Fruit fly (Drosophila melanogaster) whole organism, wandering third instar larva: ENCODE data around the gene Prtl99C.
A peak's percentile ranks its signal among the peaks of the same experiment; 100 is the strongest.

Experiments used
- Abd-B ChIP-seq: fragments of >200 bp; optimal IDR thresholded peaks from 2 replicates; lab custom pipeline; 2017; ENCODE audit warnings: missing biosample characterization, missing genetic modification characterization
- CG32264 ChIP-seq: fragments of 200-800 bp; sonication (Bioruptor generic); optimal IDR thresholded peaks from 2 replicates; lab custom pipeline; 2016; ENCODE audit warnings: missing biosample characterization, missing genetic modification characterization
- CG9705 ChIP-seq: fragments of 200-800 bp; sonication (Bioruptor generic); optimal IDR thresholded peaks from 2 replicates; lab custom pipeline; 2018; ENCODE audit warnings: missing biosample characterization, mild to moderate bottlenecking, missing genetic modification characterization
- CrebA ChIP-seq: fragments of 200-800 bp; sonication (Bioruptor generic); optimal IDR thresholded peaks from 2 replicates; lab custom pipeline; 2016; ENCODE audit warnings: missing biosample characterization, mild to moderate bottlenecking, missing genetic modification characterization, borderline replicate concordance
- GATAd ChIP-seq: sonication (Bioruptor generic); optimal IDR thresholded peaks from 2 replicates; lab custom pipeline; 2016; ENCODE audit warnings: missing biosample characterization, missing genetic modification characterization
- Hnf4 ChIP-seq: fragments of 200-800 bp; sonication (Bioruptor generic); optimal IDR thresholded peaks from 2 replicates; lab custom pipeline; 2016; ENCODE audit warnings: missing biosample characterization, mild to moderate bottlenecking, missing genetic modification characterization
- Hr78 ChIP-seq: fragments of >200 bp; optimal IDR thresholded peaks from 2 replicates; lab custom pipeline; 2017; ENCODE audit warnings: missing biosample characterization, missing genetic modification characterization
- Hr83 ChIP-seq: fragments of 200-300 bp; sonication (Bioruptor generic); optimal IDR thresholded peaks from 2 replicates; lab custom pipeline; 2016; ENCODE audit warnings: missing biosample characterization, mild to moderate bottlenecking, missing genetic modification characterization, moderate library complexity; ENCODE audit not compliant: poor library complexity, severe bottlenecking
- Jra ChIP-seq: sonication (Bioruptor generic); optimal IDR thresholded peaks from 2 replicates; lab custom pipeline; 2016; ENCODE audit warnings: missing biosample characterization, missing genetic modification characterization
- Mio ChIP-seq: sonication (Bioruptor generic); optimal IDR thresholded peaks from 2 replicates; lab custom pipeline; 2016; ENCODE audit warnings: missing biosample characterization, missing genetic modification characterization
- Myc ChIP-seq: fragments of >200 bp; optimal IDR thresholded peaks from 2 replicates; lab custom pipeline; 2017
- N ChIP-seq: fragments of >200 bp; optimal IDR thresholded peaks from 2 replicates; lab custom pipeline; 2018; ENCODE audit warnings: missing biosample characterization, missing external identifiers, missing genetic modification characterization
- OdsH ChIP-seq: fragments of 200-800 bp; sonication (Bioruptor generic); optimal IDR thresholded peaks from 2 replicates; lab custom pipeline; 2016; ENCODE audit warnings: missing biosample characterization, mild to moderate bottlenecking, missing genetic modification characterization
- Rel ChIP-seq, 2 experiments: fragments of 200-800 bp; sonication (Bioruptor generic) in 1 of 2; optimal IDR thresholded peaks; 2 replicates in 1 of 2; 3 replicates in 1 of 2; lab custom pipeline; 2016 to 2019; ENCODE audit warnings: mild to moderate bottlenecking in 2 of 2, missing biosample characterization in 2 of 2, missing genetic modification characterization in 2 of 2, moderate library complexity in 1 of 2
- Sp1 ChIP-seq: fragments of 200-800 bp; sonication (Bioruptor generic); optimal IDR thresholded peaks from 3 replicates; lab custom pipeline; 2019; ENCODE audit warnings: missing biosample characterization, mild to moderate bottlenecking, missing genetic modification characterization, moderate library complexity
- Vsx2 ChIP-seq: fragments of 200-300, 225-300 bp; sonication (Bioruptor generic); optimal IDR thresholded peaks from 2 replicates; lab custom pipeline; 2018; ENCODE audit warnings: missing biosample characterization, missing genetic modification characterization; ENCODE audit not compliant: partially characterized antibody
- br ChIP-seq: fragments of 200-800 bp; sonication (Bioruptor generic); optimal IDR thresholded peaks from 2 replicates; lab custom pipeline; 2016; ENCODE audit warnings: missing biosample characterization, missing genetic modification characterization
- brk ChIP-seq: fragments of 200-800 bp; sonication (Bioruptor generic); optimal IDR thresholded peaks from 2 replicates; lab custom pipeline; 2016; ENCODE audit warnings: missing biosample characterization, mild to moderate bottlenecking, missing genetic modification characterization
- dmrt93B ChIP-seq: fragments of 200-800 bp; sonication (Bioruptor generic); optimal IDR thresholded peaks from 2 replicates; lab custom pipeline; 2018; ENCODE audit warnings: missing biosample characterization, mild to moderate bottlenecking, missing genetic modification characterization
- dsf ChIP-seq: sonication (Bioruptor generic); optimal IDR thresholded peaks from 2 replicates; lab custom pipeline; 2016; ENCODE audit warnings: missing biosample characterization, missing genetic modification characterization, borderline replicate concordance
- ey ChIP-seq: fragments of 200-800 bp; sonication (Bioruptor generic); optimal IDR thresholded peaks from 2 replicates; lab custom pipeline; 2016; ENCODE audit warnings: missing biosample characterization, missing genetic modification characterization
- foxo ChIP-seq, 2 experiments: fragments of 200-800 bp; sonication (Bioruptor generic); optimal IDR thresholded peaks; 2 replicates in 1 of 2; 3 replicates in 1 of 2; lab custom pipeline; 2016 to 2017; ENCODE audit warnings: missing biosample characterization in 2 of 2, missing genetic modification characterization in 2 of 2
- fru ChIP-seq: fragments of 200-800 bp; sonication (Bioruptor generic); optimal IDR thresholded peaks from 3 replicates; lab custom pipeline; 2016; ENCODE audit warnings: missing biosample characterization, mild to moderate bottlenecking, missing genetic modification characterization
- h ChIP-seq: fragments of 200-800 bp; sonication (Bioruptor generic); optimal IDR thresholded peaks from 3 replicates; lab custom pipeline; 2016; ENCODE audit warnings: missing biosample characterization, mild to moderate bottlenecking, missing genetic modification characterization
- jim ChIP-seq: fragments of 175-275, 200-325 bp; sonication (Bioruptor generic); optimal IDR thresholded peaks from 2 replicates; lab custom pipeline; 2016; ENCODE audit warnings: missing biosample characterization, mild to moderate bottlenecking, missing genetic modification characterization
- lola ChIP-seq: fragments of >200 bp; optimal IDR thresholded peaks from 2 replicates; lab custom pipeline; 2017; ENCODE audit warnings: missing biosample characterization, missing genetic modification characterization
- pan ChIP-seq: fragments of >200 bp; optimal IDR thresholded peaks from 2 replicates; lab custom pipeline; 2017
- psq ChIP-seq: fragments of 200-800 bp; sonication (Bioruptor generic); optimal IDR thresholded peaks from 3 replicates; lab custom pipeline; 2017; ENCODE audit warnings: missing biosample characterization, mild to moderate bottlenecking, missing genetic modification characterization, moderate library complexity
- rgr ChIP-seq: fragments of 200-800 bp; sonication (Bioruptor generic); optimal IDR thresholded peaks from 3 replicates; lab custom pipeline; 2016; ENCODE audit warnings: missing biosample characterization, mild to moderate bottlenecking, missing genetic modification characterization
- sage ChIP-seq: fragments of 200-800 bp; sonication (Bioruptor generic); optimal IDR thresholded peaks from 2 replicates; lab custom pipeline; 2016; ENCODE audit warnings: missing biosample characterization, mild to moderate bottlenecking, missing genetic modification characterization
- sv ChIP-seq: fragments of 200-800 bp; sonication (Bioruptor generic); optimal IDR thresholded peaks from 3 replicates; lab custom pipeline; 2016; ENCODE audit warnings: missing biosample characterization, missing genetic modification characterization
- tai ChIP-seq: sonication (Bioruptor generic); optimal IDR thresholded peaks from 2 replicates; lab custom pipeline; 2016; ENCODE audit warnings: missing biosample characterization, missing genetic modification characterization
- usp ChIP-seq: fragments of >200 bp; optimal IDR thresholded peaks from 2 replicates; lab custom pipeline; 2017; ENCODE audit warnings: missing biosample characterization, missing genetic modification characterization
- woc ChIP-seq: sonication (Bioruptor generic); optimal IDR thresholded peaks from 2 replicates; lab custom pipeline; 2016; ENCODE audit warnings: missing biosample characterization, mild to moderate bottlenecking, missing genetic modification characterization

Gene Prtl99C

dm6 chr3R:29829228-29829786 lies 6.4 kb upstream of the Prtl99C start:
- TF ChIP-seq woc, result no peak
- peak; percentile 37 for TF ChIP-seq Vsx2 (GFP tag; lab: Kevin White, UChicago)
- peak; percentile 14 for TF ChIP-seq Rel (GFP tag; optimal IDR thresholded peaks at IDR 0.05; lab: Kevin White, UChicago)
- no peak for TF ChIP-seq Rel (tag; optimal IDR thresholded peaks at IDR 0.05; lab: Kevin White, UChicago)
- TF ChIP-seq Myc (lab: Kevin White, UChicago), result no peak
- no peak for TF ChIP-seq CG9705 (GFP tag; lab: Kevin White, UChicago)

dm6 chr3R:29830925-29831324 lies 4.8 kb upstream of the Prtl99C start:
- no peak for TF ChIP-seq h (GFP tag; lab: Kevin White, UChicago)
- no peak for TF ChIP-seq lola (GFP tag; lab: Kevin White, UChicago)
- TF ChIP-seq pan (lab: Kevin White, UChicago), result no peak

dm6 chr3R:29834759-29835709 lies 716 bp upstream of the Prtl99C start, which contains the start of gene Atg16:
Atg16 (minus strand) TSS chr3R:29835101.
- no peak for TF ChIP-seq Myc (lab: Kevin White, UChicago)
- peak; percentile 30 for TF ChIP-seq woc
- TF ChIP-seq Hnf4 (GFP tag; lab: Kevin White, UChicago), result peak; percentile 59
- TF ChIP-seq rgr, result peak; percentile 11
- TF ChIP-seq Jra, result peak; percentile 25
- TF ChIP-seq sage, result no peak
- no peak for TF ChIP-seq CG9705 (GFP tag; lab: Kevin White, UChicago)
- TF ChIP-seq Abd-B (GFP tag; lab: Kevin White, UChicago), result no peak
- peak; percentile 59 for TF ChIP-seq Hr83
- TF ChIP-seq fru (GFP tag; lab: Kevin White, UChicago), result peak; percentile 25
- peak; percentile 2 for TF ChIP-seq ey (GFP tag; lab: Kevin White, UChicago)
- TF ChIP-seq Hr78 (GFP tag; lab: Kevin White, UChicago), result no peak
- no peak for TF ChIP-seq Mio (GFP tag; lab: Kevin White, UChicago)
- TF ChIP-seq br (GFP tag; lab: Kevin White, UChicago), result peak; percentile 1
- TF ChIP-seq jim (GFP tag; lab: Kevin White, UChicago), result no peak
- TF ChIP-seq sv (GFP tag; lab: Kevin White, UChicago), result no peak
- TF ChIP-seq CrebA (GFP tag; lab: Kevin White, UChicago), result no peak
- TF ChIP-seq dmrt93B (GFP tag; lab: Kevin White, UChicago), result no peak
- no peak for TF ChIP-seq Rel (GFP tag; optimal IDR thresholded peaks at IDR 0.05; lab: Kevin White, UChicago)
- no peak for TF ChIP-seq Rel (tag; optimal IDR thresholded peaks at IDR 0.05; lab: Kevin White, UChicago)
- no peak for TF ChIP-seq h (GFP tag; lab: Kevin White, UChicago)
- no peak for TF ChIP-seq lola (GFP tag; lab: Kevin White, UChicago)
- no peak for TF ChIP-seq CG32264
- TF ChIP-seq dsf (GFP tag; lab: Kevin White, UChicago), result no peak
- peak; percentile 7 for TF ChIP-seq psq
- TF ChIP-seq OdsH (GFP tag; lab: Kevin White, UChicago), result no peak
- no peak for TF ChIP-seq usp (GFP tag; lab: Kevin White, UChicago)
- TF ChIP-seq N (GFP tag; lab: Kevin White, UChicago), result no peak
- no peak for TF ChIP-seq foxo (GFP tag; optimal IDR thresholded peaks at IDR 0.05; lab: Kevin White, UChicago)
- TF ChIP-seq Sp1 (GFP tag; lab: Kevin White, UChicago), result no peak
- TF ChIP-seq brk, result peak; percentile 17
- no peak for TF ChIP-seq GATAd (GFP tag; lab: Kevin White, UChicago)
- TF ChIP-seq tai, result peak; percentile 42
- TF ChIP-seq pan (lab: Kevin White, UChicago), result no peak
